Fruit fly (Drosophila melanogaster) whole organism: ENCODE measurements around the gene CG34043.

ENCODE experiments used
- CG8478 ChIP-seq: fragments of >200 bp; optimal IDR thresholded peaks from 2 replicates; lab custom pipeline; 2018; ENCODE audit warnings: inconsistent platforms
- Dll ChIP-seq: fragments of >200 bp; optimal IDR thresholded peaks from 2 replicates; lab custom pipeline; 2017
- EcR ChIP-seq, 2 experiments: fragments of >200 bp; optimal IDR thresholded peaks; 2 replicates each; lab custom pipeline; 2017; ENCODE audit warnings: missing biosample characterization in 2 of 2, missing genetic modification characterization in 2 of 2, missing genetic modification reagents in 2 of 2
- pan ChIP-seq: fragments of >200 bp; optimal IDR thresholded peaks from 2 replicates; lab custom pipeline; 2017
- psq ChIP-seq: fragments of >200 bp; optimal IDR thresholded peaks from 2 replicates; lab custom pipeline; 2017
- usp ChIP-seq: fragments of >200 bp; optimal IDR thresholded peaks from 2 replicates; lab custom pipeline; 2017; ENCODE audit warnings: missing biosample characterization, missing genetic modification characterization, mixed read lengths

CG34043 gene

dm6 chr2L:10291276-10291675, 10.6 kb upstream of the CG34043 start:
- TF ChIP-seq usp (GFP tag; lab: Kevin White, UChicago) = no peak
- no peak for TF ChIP-seq Dll (lab: Kevin White, UChicago)
- TF ChIP-seq pan (lab: Kevin White, UChicago) = no peak
- TF ChIP-seq psq (lab: Kevin White, UChicago) = no peak
- no peak for TF ChIP-seq EcR (GFP tag; optimal IDR thresholded peaks at IDR 0.05; lab: Kevin White, UChicago)
- TF ChIP-seq CG8478 (lab: Kevin White, UChicago) = no peak

- TF ChIP-seq psq (lab: Kevin White, UChicago) = no peak
- no peak for TF ChIP-seq pan (lab: Kevin White, UChicago)
These were observed 2.0 kb downstream of the CG34043 start, which contains the start of gene Utx for dm6 chr2L:10278658-10279057. Gene Utx (minus strand): TSS chr2L:10278811.

dm6 chr2L:10277362-10277761, 3.3 kb downstream of the CG34043 start:
- TF ChIP-seq pan (lab: Kevin White, UChicago) = no peak

- TF ChIP-seq usp (GFP tag; lab: Kevin White, UChicago) = no peak
- no peak for TF ChIP-seq CG8478 (lab: Kevin White, UChicago)
- no peak for TF ChIP-seq pan (lab: Kevin White, UChicago)
These were observed 3.8 kb downstream of the CG34043 start for dm6 chr2L:10276846-10277245.

dm6 chr2L:10276436-10276835, 4.2 kb downstream of the CG34043 start:
- TF ChIP-seq psq (lab: Kevin White, UChicago) = no peak
- TF ChIP-seq usp (GFP tag; lab: Kevin White, UChicago) = no peak
- no peak for TF ChIP-seq EcR (GFP tag; optimal IDR thresholded peaks at IDR 0.05; lab: Kevin White, UChicago)
- TF ChIP-seq Dll (lab: Kevin White, UChicago) = no peak
- TF ChIP-seq CG8478 (lab: Kevin White, UChicago) = no peak
- TF ChIP-seq pan (lab: Kevin White, UChicago) = no peak

dm6 chr2L:10272224-10272623, 8.4 kb downstream of the CG34043 start, which contains the start of gene trk:
Gene trk (minus strand): TSS chr2L:10272324.
- TF ChIP-seq CG8478 (lab: Kevin White, UChicago) (no peak), psq (lab: Kevin White, UChicago) (no peak), EcR (GFP tag; optimal IDR thresholded peaks at IDR 0.05; lab: Kevin White, UChicago) (no peak), usp (GFP tag; lab: Kevin White, UChicago) (no peak)

dm6 chr2L:10269854-10270253, 10.8 kb downstream of the CG34043 start, which contains the start of gene Mulk:
Gene Mulk (plus strand): TSS chr2L:10270051.
- TF ChIP-seq EcR (GFP tag; optimal IDR thresholded peaks at IDR 0.05; lab: Kevin White, UChicago) = no peak
- TF ChIP-seq usp (GFP tag; lab: Kevin White, UChicago) = no peak
- TF ChIP-seq pan (lab: Kevin White, UChicago) = no peak
- no peak for TF ChIP-seq Dll (lab: Kevin White, UChicago)
- TF ChIP-seq psq (lab: Kevin White, UChicago) = no peak

dm6 chr2L:10268688-10269087, 12.0 kb downstream of the CG34043 start, which contains the start of gene CG4957:
Gene CG4957 (plus strand): TSS chr2L:10268872.
- no peak for TF ChIP-seq CG8478 (lab: Kevin White, UChicago)
- no peak for TF ChIP-seq psq (lab: Kevin White, UChicago)
- TF ChIP-seq usp (GFP tag; lab: Kevin White, UChicago) = no peak
- no peak for TF ChIP-seq EcR (GFP tag; optimal IDR thresholded peaks at IDR 0.05; lab: Kevin White, UChicago)
- TF ChIP-seq Dll (lab: Kevin White, UChicago) = no peak
- no peak for TF ChIP-seq pan (lab: Kevin White, UChicago)

- no peak for TF ChIP-seq CG8478 (lab: Kevin White, UChicago)
- no peak for TF ChIP-seq EcR (GFP tag; optimal IDR thresholded peaks at IDR 0.05; lab: Kevin White, UChicago)
- TF ChIP-seq pan (lab: Kevin White, UChicago) = no peak
- no peak for TF ChIP-seq usp (GFP tag; lab: Kevin White, UChicago)
- no peak for TF ChIP-seq Dll (lab: Kevin White, UChicago)
- no peak for TF ChIP-seq psq (lab: Kevin White, UChicago)
These were observed 14.2 kb downstream of the CG34043 start, which contains the start of gene CG4953 for dm6 chr2L:10266511-10266910. Gene CG4953 (plus strand): TSS chr2L:10266703.

dm6 chr2L:10265129-10265528, 15.5 kb downstream of the CG34043 start, which contains the start of gene Mob3:
Gene Mob3 (plus strand): TSS chr2L:10265336.
- TF ChIP-seq usp (GFP tag; lab: Kevin White, UChicago) = no peak

- TF ChIP-seq usp (GFP tag; lab: Kevin White, UChicago) (no peak), pan (lab: Kevin White, UChicago) (no peak)
These were observed 16.6 kb downstream of the CG34043 start, which contains the start of gene REPTOR-BP for dm6 chr2L:10263830-10264634. Gene REPTOR-BP (plus strand): TSS chr2L:10264125.

- TF ChIP-seq EcR (GFP tag; optimal IDR thresholded peaks at IDR 0.05; lab: Kevin White, UChicago) = no peak
- no peak for TF ChIP-seq pan (lab: Kevin White, UChicago)
- no peak for TF ChIP-seq psq (lab: Kevin White, UChicago)
These were observed 17.3 kb downstream of the CG34043 start, which contains the start of gene Rsf1 for dm6 chr2L:10263343-10263744. Gene Rsf1 (minus strand): TSS chr2L:10263554.
